Worm (Caenorhabditis elegans): ENCODE results near the gene his-71.

- TF ChIP-seq nhr-11 (tag; optimal IDR thresholded peaks at IDR 0.05) = no peak
- no peak for TF ChIP-seq dve-1 (tag; optimal IDR thresholded peaks at IDR 0.05)
- no peak for TF ChIP-seq ceh-45 (GFP tag; IDR thresholded peaks at IDR 0.05)
- no peak for TF ChIP-seq unc-86 (tag; optimal IDR thresholded peaks at IDR 0.05)
- no peak for TF ChIP-seq ceh-24 (tag; optimal IDR thresholded peaks at IDR 0.05)
- no peak for TF ChIP-seq hlh-30 (tag; optimal IDR thresholded peaks at IDR 0.05; ENCODE audit: insufficient read depth)
- TF ChIP-seq gmeb-2 (tag; optimal IDR thresholded peaks at IDR 0.05) = no peak
- no peak for TF ChIP-seq pag-3 (tag; optimal IDR thresholded peaks at IDR 0.05; ENCODE audit: borderline replicate concordance)
Measured at ce11 chrX:8014407-8015003, 32.6 kb upstream of the his-71 start, which contains the start of gene unk-1.

Data from whole organism, late embryonic.